Fruit fly (Drosophila melanogaster): Measurements from ENCODE around the gene IntS2.

Gene IntS2

dm6 chrX:17682745-17683505 lies 26.3 kb upstream of the IntS2 start (continued):
- peak; percentile 89 for TF ChIP-seq CG10669 (GFP tag; optimal IDR thresholded peaks at IDR 0.05)
- TF ChIP-seq Hr39 (GFP tag; optimal IDR thresholded peaks at IDR 0.05) = peak; percentile 90
- no peak for TF ChIP-seq Hr38 (GFP tag; optimal IDR thresholded peaks at IDR 0.05)
- peak; percentile 93 for TF ChIP-seq Gug (GFP tag; IDR thresholded peaks at IDR 0.05)
- TF ChIP-seq CG3032 (tag; optimal IDR thresholded peaks at IDR 0.05) = peak; percentile 85
- TF ChIP-seq spab (GFP tag; optimal IDR thresholded peaks at IDR 0.05) = peak; percentile 89
- TF ChIP-seq Blimp-1 (GFP tag; optimal IDR thresholded peaks at IDR 0.05) = peak; percentile 80
- peak; percentile 91 for TF ChIP-seq CG16779 (tag; optimal IDR thresholded peaks at IDR 0.05)
- TF ChIP-seq CG10631 (GFP tag; optimal IDR thresholded peaks at IDR 0.05) = peak; percentile 95
- TF ChIP-seq CG34406 (GFP tag; optimal IDR thresholded peaks at IDR 0.05) = peak; percentile 94
- peak; percentile 92 for TF ChIP-seq Sox14 (GFP tag; optimal IDR thresholded peaks at IDR 0.05)
- TF ChIP-seq fd59A (GFP tag; optimal IDR thresholded peaks at IDR 0.05) = peak; percentile 84
- TF ChIP-seq acj6 (GFP tag; optimal IDR thresholded peaks at IDR 0.05) = peak; percentile 93
- peak; percentile 95 for TF ChIP-seq CG32006 (GFP tag; optimal IDR thresholded peaks at IDR 0.05)
- TF ChIP-seq vri (GFP tag; optimal IDR thresholded peaks at IDR 0.05) = peak; percentile 88
- TF ChIP-seq Ets21C (GFP tag; optimal IDR thresholded peaks at IDR 0.05) = peak; percentile 81
- peak; percentile 90 for TF ChIP-seq Sox102F (GFP tag; optimal IDR thresholded peaks at IDR 0.05)
- peak; percentile 97 for TF ChIP-seq esn (GFP tag; optimal IDR thresholded peaks at IDR 0.05)

dm6 chrX:17679642-17680571 lies 23.3 kb upstream of the IntS2 start:
- TF ChIP-seq spab (GFP tag; optimal IDR thresholded peaks at IDR 0.05) (peak; percentile 50), CG6276 (GFP tag; optimal IDR thresholded peaks at IDR 0.05) (peak; percentile 64), CG6808 (GFP tag; optimal IDR thresholded peaks at IDR 0.05) (peak; percentile 59), Eip75B (GFP tag; optimal IDR thresholded peaks at IDR 0.05) (no peak), Met (GFP tag; optimal IDR thresholded peaks at IDR 0.05) (peak; percentile 6), Hr38 (GFP tag; optimal IDR thresholded peaks at IDR 0.05) (no peak), pdm3 (GFP tag; optimal IDR thresholded peaks at IDR 0.05) (peak; percentile 53), Gug (GFP tag; IDR thresholded peaks at IDR 0.05) (no peak), Eip93F (GFP tag; optimal IDR thresholded peaks at IDR 0.05) (no peak), fd85E (GFP tag; optimal IDR thresholded peaks at IDR 0.05) (no peak), acj6 (GFP tag; optimal IDR thresholded peaks at IDR 0.05) (peak; percentile 51), CG8319 (GFP tag; optimal IDR thresholded peaks at IDR 0.05) (peak; percentile 9), CG3032 (tag; optimal IDR thresholded peaks at IDR 0.05) (peak; percentile 62), ss (GFP tag; optimal IDR thresholded peaks at IDR 0.05) (peak; percentile 43 to 63), CG6163 (GFP tag; IDR thresholded peaks at IDR 0.05) (peak; percentile 40; the same call in 2 of the 3 replicates), CG16779 (tag; optimal IDR thresholded peaks at IDR 0.05) (peak; percentile 12), CG6792 (GFP tag; optimal IDR thresholded peaks at IDR 0.05) (peak; percentile 26), CG11902 (GFP tag; optimal IDR thresholded peaks at IDR 0.05) (no peak), CG15336 (GFP tag; IDR thresholded peaks at IDR 0.05) (0 out of 2 replicates have a peak, but pooled peaks have one; percentile 37), CG1621 (tag; optimal IDR thresholded peaks at IDR 0.05) (no peak), CG10631 (GFP tag; optimal IDR thresholded peaks at IDR 0.05) (peak; percentile 47), Sox15 (GFP tag; optimal IDR thresholded peaks at IDR 0.05) (peak; percentile 5), CG9139 (GFP tag; optimal IDR thresholded peaks at IDR 0.05) (peak; percentile 22), net (GFP tag; optimal IDR thresholded peaks at IDR 0.05) (peak; percentile 21), cyc (GFP tag; optimal IDR thresholded peaks at IDR 0.05) (no peak), Hr4 (GFP tag; optimal IDR thresholded peaks at IDR 0.05) (peak; percentile 25), Sox102F (GFP tag; optimal IDR thresholded peaks at IDR 0.05) (no peak), fkh (GFP tag; optimal IDR thresholded peaks at IDR 0.05) (no peak), achi (GFP tag; optimal IDR thresholded peaks at IDR 0.05) (peak; percentile 56), topi (GFP tag; optimal IDR thresholded peaks at IDR 0.05) (peak; percentile 18), Eip78C (GFP tag) (peak; percentile 86), OdsH (GFP tag; optimal IDR thresholded peaks at IDR 0.05) (peak; percentile 27), CG7368 (GFP tag; optimal IDR thresholded peaks at IDR 0.05) (no peak), CG32006 (GFP tag; optimal IDR thresholded peaks at IDR 0.05) (peak; percentile 76), CG6854 (GFP tag; optimal IDR thresholded peaks at IDR 0.05) (no peak), vri (GFP tag; optimal IDR thresholded peaks at IDR 0.05) (no peak), Smox (GFP tag; optimal IDR thresholded peaks at IDR 0.05) (peak; percentile 52)

Data from whole organism, prepupa.